Worm (Caenorhabditis elegans) whole organism, L1 larva: ENCODE data around the gene C03H5.9.

Source experiments
- C04F5.9 ChIP-seq: sonication (generic microtip); optimal IDR thresholded peaks from 2 replicates; lab custom pipeline; 2016; ENCODE audit warnings: missing genetic modification characterization, missing compliant biosample characterization
- aly-2 ChIP-seq: fragments of 150-350 bp; optimal IDR thresholded peaks from 2 replicates; lab custom pipeline; 2014; ENCODE audit warnings: missing biosample characterization, missing genetic modification characterization
- ceh-63 ChIP-seq: fragments of 200-800 bp; sonication (Bioruptor generic); optimal IDR thresholded peaks from 2 replicates; lab custom pipeline; 2018; ENCODE audit warnings: mild to moderate bottlenecking, missing genetic modification characterization, missing compliant biosample characterization
- ces-1 ChIP-seq: fragments of 150-350 bp; optimal IDR thresholded peaks from 2 replicates; lab custom pipeline; 2014; ENCODE audit warnings: missing biosample characterization, missing genetic modification reagents, missing genetic modification characterization
- dpl-1 ChIP-seq, 3 experiments: fragments of 150-350 bp in 2 of 3; sonication (generic microtip) in 1 of 3; optimal IDR thresholded peaks; 2 replicates each; lab custom pipeline; 2014 to 2017; ENCODE audit warnings: missing biosample characterization in 3 of 3, missing genetic modification characterization in 3 of 3, missing genetic modification reagents in 3 of 3
- egl-13 ChIP-seq: sonication (generic microtip); optimal IDR thresholded peaks from 2 replicates; lab custom pipeline; 2016; ENCODE audit warnings: missing genotype, missing genetic modification reagents, missing genetic modification characterization, missing compliant biosample characterization
- elt-2 ChIP-seq: sonication (generic microtip); optimal IDR thresholded peaks from 2 replicates; lab custom pipeline; 2016; ENCODE audit warnings: missing genetic modification characterization, mild to moderate bottlenecking, inconsistent platforms, missing compliant biosample characterization, missing genetic modification reagents
- fkh-4 ChIP-seq: sonication (generic microtip); optimal IDR thresholded peaks from 2 replicates; lab custom pipeline; 2016; ENCODE audit warnings: missing compliant biosample characterization, missing genetic modification characterization, borderline replicate concordance
- fkh-8 ChIP-seq: sonication (generic microtip); optimal IDR thresholded peaks from 2 replicates; lab custom pipeline; 2016; ENCODE audit warnings: mild to moderate bottlenecking, missing genetic modification characterization, missing compliant biosample characterization
- hlh-17 ChIP-seq: fragments of 200-800 bp; sonication (Bioruptor generic); optimal IDR thresholded peaks from 2 replicates; lab custom pipeline; 2018; ENCODE audit warnings: missing genetic modification characterization, mild to moderate bottlenecking, missing compliant biosample characterization, moderate library complexity, borderline replicate concordance
- hpl-2 ChIP-seq: fragments of 150-350 bp; optimal IDR thresholded peaks from 2 replicates; lab custom pipeline; 2014; ENCODE audit warnings: missing biosample characterization, missing genetic modification reagents, missing genetic modification characterization
- irx-1 ChIP-seq: sonication (generic microtip); optimal IDR thresholded peaks from 2 replicates; lab custom pipeline; 2016; ENCODE audit warnings: missing genetic modification characterization, missing compliant biosample characterization
- lir-3 ChIP-seq: sonication (generic microtip); optimal IDR thresholded peaks from 2 replicates; lab custom pipeline; 2016; ENCODE audit warnings: mild to moderate bottlenecking, missing genetic modification characterization, moderate library complexity, missing compliant biosample characterization; ENCODE audit not compliant: poor library complexity
- mep-1 ChIP-seq: fragments of 150-350 bp; optimal IDR thresholded peaks from 2 replicates; lab custom pipeline; 2014; ENCODE audit warnings: missing biosample characterization, missing genetic modification characterization
- nhr-11 ChIP-seq: fragments of 150-350 bp; optimal IDR thresholded peaks from 2 replicates; lab custom pipeline; 2014; ENCODE audit warnings: missing biosample characterization, missing genetic modification characterization
- nhr-20 ChIP-seq: sonication (generic microtip); optimal IDR thresholded peaks from 2 replicates; lab custom pipeline; 2016; ENCODE audit warnings: mild to moderate bottlenecking, missing genetic modification characterization, missing compliant biosample characterization
- nhr-237 ChIP-seq: fragments of 150-350 bp; optimal IDR thresholded peaks from 2 replicates; lab custom pipeline; 2014; ENCODE audit warnings: missing biosample characterization, missing genetic modification characterization
- nhr-90 ChIP-seq: sonication (generic microtip); optimal IDR thresholded peaks from 2 replicates; lab custom pipeline; 2016; ENCODE audit warnings: mild to moderate bottlenecking, missing genetic modification characterization, missing compliant biosample characterization; ENCODE audit not compliant: poor library complexity
- pqm-1 ChIP-seq: sonication (generic microtip); optimal IDR thresholded peaks from 3 replicates; lab custom pipeline; 2017; ENCODE audit warnings: missing biosample characterization, missing genetic modification characterization
- snu-23 ChIP-seq: sonication (generic microtip); optimal IDR thresholded peaks from 2 replicates; lab custom pipeline; 2016; ENCODE audit warnings: missing genetic modification characterization, missing compliant biosample characterization
- swsn-7 ChIP-seq: sonication (generic microtip); optimal IDR thresholded peaks from 2 replicates; lab custom pipeline; 2016; ENCODE audit warnings: missing genetic modification characterization, missing compliant biosample characterization
- tbx-2 ChIP-seq: sonication (generic microtip); optimal IDR thresholded peaks from 2 replicates; lab custom pipeline; 2016; ENCODE audit warnings: missing genetic modification characterization, missing compliant biosample characterization
- unc-62 ChIP-seq: fragments of 150-350 bp; optimal IDR thresholded peaks from 2 replicates; lab custom pipeline; 2014; ENCODE audit warnings: missing biosample characterization, missing genetic modification reagents, missing genetic modification characterization
- unc-86 ChIP-seq: sonication (generic microtip); optimal IDR thresholded peaks from 2 replicates; lab custom pipeline; 2016; ENCODE audit warnings: missing genetic modification characterization, missing compliant biosample characterization
- unc-98 ChIP-seq: fragments of 200-800 bp; sonication (Bioruptor generic); IDR thresholded peaks from 2 replicates; pipeline ENCODE4 v1.3.6; 2022; ENCODE audit warnings: missing genetic modification characterization, missing compliant biosample characterization
- ztf-4 ChIP-seq: fragments of 150-350 bp; optimal IDR thresholded peaks from 2 replicates; lab custom pipeline; 2014; ENCODE audit warnings: missing biosample characterization, missing genetic modification characterization

C03H5.9 gene

ce11 chrII:418782-419181 is 40.3 kb downstream of the C03H5.9 start, which contains the start of gene C24H12.6:
Gene C24H12.6, minus strand, starts transcription at chrII:418882.
- TF ChIP-seq lir-3 (tag; lab: Kevin White, UChicago): no peak
- TF ChIP-seq nhr-237: no peak
- TF ChIP-seq swsn-7: no peak
- no peak for TF ChIP-seq pqm-1 (tag; lab: Kevin White, UChicago)
- no peak for TF ChIP-seq fkh-4
- no peak for TF ChIP-seq unc-98
- no peak for TF ChIP-seq snu-23 (GFP tag; lab: Kevin White, UChicago)
- TF ChIP-seq dpl-1 (GFP tag; optimal IDR thresholded peaks at IDR 0.05; lab: Kevin White, UChicago): no peak
- TF ChIP-seq egl-13 (tag; lab: Kevin White, UChicago): no peak
- TF ChIP-seq tbx-2 (tag; lab: Kevin White, UChicago): no peak
- TF ChIP-seq hlh-17 (GFP tag; lab: Kevin White, UChicago): no peak
- TF ChIP-seq ces-1 (GFP tag; lab: Kevin White, UChicago): no peak
- TF ChIP-seq ztf-4 (tag; lab: Kevin White, UChicago): no peak
- no peak for TF ChIP-seq nhr-11 (tag; lab: Kevin White, UChicago)
- TF ChIP-seq, all 84 proteins: peak for 0

- TF ChIP-seq ceh-63 (GFP tag; lab: Kevin White, UChicago): no peak
- TF ChIP-seq mep-1 (tag; lab: Kevin White, UChicago): no peak
- no peak for TF ChIP-seq snu-23 (GFP tag; lab: Kevin White, UChicago)
- TF ChIP-seq fkh-8: no peak
- TF ChIP-seq C04F5.9 (tag; lab: Kevin White, UChicago): no peak
- no peak for TF ChIP-seq hpl-2 (GFP tag; lab: Kevin White, UChicago)
- TF ChIP-seq unc-86 (tag; lab: Kevin White, UChicago): no peak
- TF ChIP-seq tbx-2 (tag; lab: Kevin White, UChicago): no peak
- no peak for TF ChIP-seq nhr-90
- no peak for TF ChIP-seq egl-13 (tag; lab: Kevin White, UChicago)
- TF ChIP-seq irx-1 (tag; lab: Kevin White, UChicago): no peak
- no peak for TF ChIP-seq nhr-11 (tag; lab: Kevin White, UChicago)
- no peak for TF ChIP-seq unc-62
- no peak for TF ChIP-seq ces-1 (GFP tag; lab: Kevin White, UChicago)
- no peak for TF ChIP-seq aly-2
- TF ChIP-seq nhr-20 (tag; lab: Kevin White, UChicago): no peak
- no peak for TF ChIP-seq elt-2 (tag; lab: Kevin White, UChicago)
Observed at ce11 chrII:423086-423485, 44.6 kb downstream of the C03H5.9 start, which contains the start of gene C24H12.8. Gene C24H12.8, minus strand, starts transcription at chrII:423186.
